Worm (Caenorhabditis elegans) whole organism, midembryonic: ENCODE data around the gene wrt-1.

ENCODE experiments used
- T22C8.4 ChIP-seq: fragments of 200-800 bp; sonication (Bioruptor generic); IDR thresholded peaks from 2 replicates; pipeline ENCODE4 v1.3.6; 2022; ENCODE audit warnings: missing genetic modification characterization, missing compliant biosample characterization
- cog-1 ChIP-seq: sonication (generic microtip); optimal IDR thresholded peaks from 2 replicates; lab custom pipeline; 2016; ENCODE audit warnings: missing genetic modification characterization, missing compliant biosample characterization
- flt-1 ChIP-seq: fragments of 200-800 bp; sonication (Bioruptor generic); IDR thresholded peaks from 2 replicates; pipeline ENCODE4 v1.3.6; 2022; ENCODE audit warnings: missing genetic modification characterization, missing compliant biosample characterization
- med-1 ChIP-seq: sonication (generic microtip); optimal IDR thresholded peaks from 2 replicates; lab custom pipeline; 2017; ENCODE audit warnings: missing genetic modification characterization, mild to moderate bottlenecking, missing compliant biosample characterization, antibody characterized with exemption, missing genetic modification reagents; ENCODE audit not compliant: insufficient read depth
- ref-1 ChIP-seq: fragments of 200-800 bp; sonication (Bioruptor generic); conservative IDR thresholded peaks from 2 replicates; pipeline ENCODE4 v1.3.6; 2022; ENCODE audit warnings: missing genetic modification reagents, missing genetic modification characterization, missing compliant biosample characterization
- tab-1 ChIP-seq: fragments of 200-800 bp; sonication (Bioruptor generic); IDR thresholded peaks from 2 replicates; pipeline ENCODE4 v1.3.6; 2022; ENCODE audit warnings: missing genetic modification characterization, missing compliant biosample characterization

- TF ChIP-seq ref-1 (GFP tag; lab: Robert Waterston, UW), result no peak
- TF ChIP-seq flt-1 (GFP tag; lab: Robert Waterston, UW), result no peak
- no peak for TF ChIP-seq med-1 (GFP tag; lab: Kevin White, UChicago)
- TF ChIP-seq tab-1 (GFP tag; lab: Robert Waterston, UW), result no peak
- TF ChIP-seq T22C8.4, result no peak
- TF ChIP-seq cog-1 (tag; lab: Kevin White, UChicago), result no peak
These were observed 18.2 kb downstream of the wrt-1 start, which contains the start of gene tph-1 for ce11 chrII:7549035-7549434.
